Worm (Caenorhabditis elegans) whole organism, mixed stage, embryonic: ENCODE data around the gene rod-1.

Experiments
- ceh-43 ChIP-seq: fragments of 200-800 bp; sonication (Bioruptor generic); optimal IDR thresholded peaks from 2 replicates; lab custom pipeline; 2018; ENCODE audit warnings: mild to moderate bottlenecking, missing genetic modification characterization, moderate library complexity, missing compliant biosample characterization
- elt-3 ChIP-seq: fragments of 150-350 bp; optimal IDR thresholded peaks from 2 replicates; lab custom pipeline; 2014; ENCODE audit warnings: missing biosample characterization, missing genetic modification characterization
- nhr-28 ChIP-seq: fragments of 150-350 bp; optimal IDR thresholded peaks from 2 replicates; lab custom pipeline; 2014; ENCODE audit warnings: missing biosample characterization, missing genetic modification characterization
- pha-4 ChIP-seq: fragments of 150-350 bp; optimal IDR thresholded peaks from 2 replicates; lab custom pipeline; 2018; ENCODE audit warnings: missing biosample characterization, missing genetic modification reagents, missing genetic modification characterization
- snpc-4 ChIP-seq: fragments of 150-350 bp; optimal IDR thresholded peaks from 2 replicates; lab custom pipeline; 2014; ENCODE audit warnings: missing biosample characterization, missing genetic modification characterization
- unc-39 ChIP-seq: fragments of 150-350 bp; optimal IDR thresholded peaks from 2 replicates; lab custom pipeline; 2014; ENCODE audit warnings: missing biosample characterization, missing genetic modification characterization
- unc-62 ChIP-seq: fragments of 150-350 bp; optimal IDR thresholded peaks from 2 replicates; lab custom pipeline; 2014; ENCODE audit warnings: missing biosample characterization, missing genetic modification reagents, missing genetic modification characterization
- ztf-11 ChIP-seq: fragments of 150-350 bp; optimal IDR thresholded peaks from 2 replicates; lab custom pipeline; 2014; ENCODE audit warnings: missing biosample characterization, missing genetic modification characterization

ce11 chrIV:7439377-7439776, 38.9 kb upstream of the rod-1 start:
- TF ChIP-seq unc-62: no peak
- TF ChIP-seq nhr-28 (tag; lab: Kevin White, UChicago): no peak
- TF ChIP-seq unc-39: no peak
- no peak for TF ChIP-seq elt-3 (tag; lab: Kevin White, UChicago)
- TF ChIP-seq ceh-43 (GFP tag; lab: Kevin White, UChicago): no peak
- no peak for TF ChIP-seq pha-4
- TF ChIP-seq ztf-11 (tag; lab: Kevin White, UChicago): no peak
- no peak for TF ChIP-seq snpc-4 (tag; lab: Kevin White, UChicago)
